Worm (Caenorhabditis elegans) whole organism, L1 larva: ENCODE measurements around the gene jmjd-4.
"Not testable (repeated sequence)": the region's sequence is repeated elsewhere in the genome, so short reads cannot be mapped to it uniquely, and the experiment has no call there.

Source experiments
- ama-1 ChIP-seq: fragments of 150-350 bp; optimal IDR thresholded peaks from 2 replicates; lab custom pipeline; 2014
- elt-3 ChIP-seq, 6 experiments: fragments of 150-350 bp in 1 of 6; sonication (generic microtip); optimal IDR thresholded peaks; 2 replicates each; lab custom pipeline; 2017 to 2018; ENCODE audit warnings: missing biosample characterization in 6 of 6, missing genetic modification characterization in 6 of 6, inconsistent platforms in 1 of 6
- irx-1 ChIP-seq: sonication (generic microtip); optimal IDR thresholded peaks from 2 replicates; lab custom pipeline; 2016; ENCODE audit warnings: missing genetic modification characterization, missing compliant biosample characterization
- nhr-77 ChIP-seq: fragments of 150-350 bp; optimal IDR thresholded peaks from 2 replicates; lab custom pipeline; 2014; ENCODE audit warnings: missing biosample characterization, missing genetic modification characterization
- nhr-85 ChIP-seq: sonication (generic microtip); peaks from one replicate; lab custom pipeline; 2016; ENCODE audit warnings: missing genetic modification characterization, inconsistent platforms, missing compliant biosample characterization
- snpc-4 ChIP-seq: fragments of 150-350 bp; optimal IDR thresholded peaks from 2 replicates; lab custom pipeline; 2014; ENCODE audit warnings: missing biosample characterization, missing genetic modification characterization
- sptf-1 ChIP-seq: fragments of 150-350 bp; optimal IDR thresholded peaks from 2 replicates; lab custom pipeline; 2014; ENCODE audit warnings: missing biosample characterization, missing genetic modification characterization
- ztf-4 ChIP-seq: fragments of 150-350 bp; optimal IDR thresholded peaks from 2 replicates; lab custom pipeline; 2014; ENCODE audit warnings: missing biosample characterization, missing genetic modification characterization

DNA sequence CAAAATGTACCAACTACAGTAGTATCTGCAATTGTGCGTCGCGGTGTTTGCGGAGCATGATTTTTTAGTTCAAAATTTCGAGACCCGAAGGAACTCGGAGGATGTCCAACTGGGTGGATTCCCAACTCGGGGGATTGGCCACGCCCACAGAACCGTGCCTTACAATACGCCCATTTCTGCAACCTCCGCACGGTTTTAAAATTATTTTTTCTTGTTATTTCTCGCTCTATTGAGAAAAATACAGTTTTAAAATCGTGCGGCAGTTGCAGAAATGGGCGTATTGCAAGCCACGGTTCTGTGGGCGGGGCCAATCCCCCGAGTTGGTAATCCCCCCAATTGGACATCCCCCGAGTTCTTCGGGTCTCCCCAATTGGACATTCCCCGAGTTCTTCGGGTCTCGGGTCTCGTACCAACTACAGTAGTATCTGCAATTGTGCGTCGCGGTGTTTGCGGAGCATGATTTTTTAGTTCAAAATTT is 13.6 kb downstream of the jmjd-4 start:
- not testable (repeated sequence) for TF ChIP-seq elt-3 (tag; optimal IDR thresholded peaks at IDR 0.05; lab: Kevin White, UChicago); nhr-77; ztf-4 (tag; lab: Kevin White, UChicago); sptf-1 (tag; lab: Kevin White, UChicago); nhr-85; ama-1 (lab: Kevin White, UChicago); irx-1 (tag; lab: Kevin White, UChicago); snpc-4
